Worm (Caenorhabditis elegans) whole organism, midembryonic: ENCODE data around the gene Y45F10C.1.

ENCODE experiments used
- flt-1 ChIP-seq: fragments of 200-800 bp; sonication (Bioruptor generic); IDR thresholded peaks from 2 replicates; pipeline ENCODE4 v1.3.6; 2022; ENCODE audit warnings: missing genetic modification characterization, missing compliant biosample characterization
- klf-2 ChIP-seq: fragments of 200-800 bp; sonication (Bioruptor generic); conservative IDR thresholded peaks from 2 replicates; pipeline ENCODE4 v1.3.6; 2022; ENCODE audit warnings: missing genetic modification reagents, missing genetic modification characterization, missing compliant biosample characterization
- tab-1 ChIP-seq: fragments of 200-800 bp; sonication (Bioruptor generic); IDR thresholded peaks from 2 replicates; pipeline ENCODE4 v1.3.6; 2022; ENCODE audit warnings: missing genetic modification characterization, missing compliant biosample characterization
- ztf-23 ChIP-seq: fragments of 200-800 bp; sonication (Bioruptor generic); IDR thresholded peaks from 2 replicates; pipeline ENCODE4 v1.3.6; 2022; ENCODE audit warnings: missing genetic modification reagents, missing genetic modification characterization, missing compliant biosample characterization

ce11 chrIV:13666849-13667430 is 7.6 kb upstream of the Y45F10C.1 start, which contains the start of gene fbxa-215:
- no peak for TF ChIP-seq tab-1 (GFP tag; lab: Robert Waterston, UW)
- no peak for TF ChIP-seq flt-1 (GFP tag; lab: Robert Waterston, UW)
- TF ChIP-seq ztf-23, result no peak
- no peak for TF ChIP-seq klf-2
